Fruit fly (Drosophila melanogaster): ENCODE data around the gene ssp6.

Gene ssp6

dm6 chr3L:6082561-6082960, 6.0 kb downstream of the ssp6 start, which contains the start of gene CG13293 (continued):
- no peak for TF ChIP-seq cwo (GFP tag; optimal IDR thresholded peaks at IDR 0.05)
- TF ChIP-seq HLH3B (GFP tag; IDR thresholded peaks at IDR 0.05) = no peak
- TF ChIP-seq MESR4 (GFP tag; optimal IDR thresholded peaks at IDR 0.05) = peak; percentile 30
- no peak for TF ChIP-seq Scr (GFP tag; IDR thresholded peaks at IDR 0.05; ENCODE audit: partially characterized antibody)
- TF ChIP-seq CG10431 (GFP tag; optimal IDR thresholded peaks at IDR 0.05) = peak; percentile 29
- peak; percentile 24; the same call in 1 of the 2 replicates for TF ChIP-seq Rx (GFP tag; IDR thresholded peaks at IDR 0.05)
- TF ChIP-seq org-1 (GFP tag; optimal IDR thresholded peaks at IDR 0.05) = no peak
- TF ChIP-seq Dref (GFP tag; IDR thresholded peaks at IDR 0.05) = 0 out of 2 replicates have a peak, but pooled peaks have one; percentile 14
- TF ChIP-seq Xbp1 (GFP tag; optimal IDR thresholded peaks at IDR 0.05) = no peak
- no peak for TF ChIP-seq GATAe (GFP tag; conservative IDR thresholded peaks at IDR 0.05)
- no peak for TF ChIP-seq zf30C (GFP tag; optimal IDR thresholded peaks at IDR 0.05)
- peak; percentile 62 for TF ChIP-seq sens (GFP tag)
- no peak for TF ChIP-seq CG2889 (GFP tag; IDR thresholded peaks at IDR 0.05)
- TF ChIP-seq crp (GFP tag; optimal IDR thresholded peaks at IDR 0.05) = peak; percentile 39 to 87
- TF ChIP-seq CG2678 (tag; optimal IDR thresholded peaks at IDR 0.05) = no peak
- TF ChIP-seq CG9609 (GFP tag; optimal IDR thresholded peaks at IDR 0.05) = no peak
- peak; percentile 53 for TF ChIP-seq scrt (GFP tag; optimal IDR thresholded peaks at IDR 0.05)
- TF ChIP-seq cad (GFP tag; optimal IDR thresholded peaks at IDR 0.05) = peak; percentile 28
- TF ChIP-seq bcd (GFP tag; optimal IDR thresholded peaks at IDR 0.05) = no peak
- no peak for TF ChIP-seq CG2120 (GFP tag; optimal IDR thresholded peaks at IDR 0.05)
- no peak for TF ChIP-seq chm (GFP tag; IDR thresholded peaks at IDR 0.05)
- no peak for TF ChIP-seq ERR (GFP tag; optimal IDR thresholded peaks at IDR 0.05)
- no peak for TF ChIP-seq Mrtf (GFP tag; IDR thresholded peaks at IDR 0.05)
- peak; percentile 20 for TF ChIP-seq CG12659 (GFP tag; optimal IDR thresholded peaks at IDR 0.05)
- no peak for TF ChIP-seq B-H1 (GFP tag; IDR thresholded peaks at IDR 0.05)
- TF ChIP-seq tx (GFP tag; optimal IDR thresholded peaks at IDR 0.05) = no peak
- no peak for TF ChIP-seq corto (GFP tag; optimal IDR thresholded peaks at IDR 0.05)
- no peak for TF ChIP-seq crc (GFP tag; optimal IDR thresholded peaks at IDR 0.05)
- TF ChIP-seq CG30431 (GFP tag; optimal IDR thresholded peaks at IDR 0.05) = no peak
- TF ChIP-seq CG11696 (GFP tag; IDR thresholded peaks at IDR 0.05) = 0 out of 2 replicates have a peak, but pooled peaks have one; percentile 38
- TF ChIP-seq lab (GFP tag; optimal IDR thresholded peaks at IDR 0.05) = peak; percentile 2
- no peak for TF ChIP-seq CG4730 (GFP tag; IDR thresholded peaks at IDR 0.05)
- no peak for TF ChIP-seq otp (GFP tag; IDR thresholded peaks at IDR 0.05)
- TF ChIP-seq Oaz (GFP tag; IDR thresholded peaks at IDR 0.05) = no peak
- TF ChIP-seq CG18476 (GFP tag; optimal IDR thresholded peaks at IDR 0.05) = peak; percentile 90
- no peak for TF ChIP-seq jigr1 (GFP tag; IDR thresholded peaks at IDR 0.05)
- TF ChIP-seq CG6813 (GFP tag; optimal IDR thresholded peaks at IDR 0.05) = no peak
- no peak for TF ChIP-seq Doc3 (GFP tag; IDR thresholded peaks at IDR 0.05; ENCODE audit: partially characterized antibody)
- TF ChIP-seq CoRest (tag; optimal IDR thresholded peaks at IDR 0.05) = no peak
- TF ChIP-seq phol (tag; optimal IDR thresholded peaks at IDR 0.05) = no peak
- TF ChIP-seq mirr (GFP tag; optimal IDR thresholded peaks at IDR 0.05) = no peak
- TF ChIP-seq esg (GFP tag; conservative IDR thresholded peaks at IDR 0.05) = no peak
- no peak for TF ChIP-seq CG8478 (optimal IDR thresholded peaks at IDR 0.05)
- TF ChIP-seq disco-r (GFP tag; optimal IDR thresholded peaks at IDR 0.05) = no peak
- TF ChIP-seq Myb (GFP tag; optimal IDR thresholded peaks at IDR 0.05) = peak; percentile 61
- TF ChIP-seq CG1603 (tag; optimal IDR thresholded peaks at IDR 0.05) = peak; percentile 27
- TF ChIP-seq sqz (GFP tag; optimal IDR thresholded peaks at IDR 0.05) = peak; percentile 69
- no peak for TF ChIP-seq CG15073 (GFP tag; optimal IDR thresholded peaks at IDR 0.05)
- TF ChIP-seq CG17612 (GFP tag; IDR thresholded peaks at IDR 0.05) = no peak
- TF ChIP-seq vvl (GFP tag; IDR thresholded peaks at IDR 0.05) = peak; percentile 32; the same call in 1 of the 2 replicates
- no peak for TF ChIP-seq zfh1 (GFP tag; IDR thresholded peaks at IDR 0.05)
- TF ChIP-seq YL-1 (GFP tag; optimal IDR thresholded peaks at IDR 0.05) = peak; percentile 50

All from whole organism, embryonic.